Worm (Caenorhabditis elegans): Measurements from ENCODE around the gene glb-13.

The glb-13 gene

DNA sequence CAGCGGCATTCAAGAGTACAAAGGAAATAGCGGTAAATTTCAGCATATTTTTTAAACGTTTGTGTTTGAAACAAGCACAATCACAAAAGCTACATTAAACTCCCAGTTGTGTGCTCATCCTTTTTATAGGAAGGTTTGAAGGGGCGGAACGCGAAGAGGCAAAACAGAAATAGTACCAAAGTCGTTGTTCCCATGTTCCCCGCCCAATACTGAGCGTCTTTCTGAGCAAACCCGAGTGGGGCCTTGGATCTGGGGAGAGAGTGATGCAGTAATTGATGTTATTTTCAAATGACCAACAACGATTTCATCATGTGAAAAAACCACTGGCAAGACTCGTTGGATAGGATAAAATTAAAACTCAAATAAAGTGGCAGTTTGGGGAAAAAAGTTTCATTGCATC lies 36.9 kb downstream of the glb-13 start, which contains the start of gene zig-2:
TSS of gene zig-2 (minus strand) at position 101 of the 400 bp plus-strand sequence.
- no peak for TF ChIP-seq ceh-83 (GFP tag; optimal IDR thresholded peaks at IDR 0.05)
- no peak for TF ChIP-seq tbx-8 (GFP tag; optimal IDR thresholded peaks at IDR 0.05)
- TF ChIP-seq ceh-43 (GFP tag; optimal IDR thresholded peaks at IDR 0.05) = no peak
- TF ChIP-seq ceh-39 (tag; optimal IDR thresholded peaks at IDR 0.05) = no peak
- no peak for TF ChIP-seq nhr-2 (tag; optimal IDR thresholded peaks at IDR 0.05)

DNA sequence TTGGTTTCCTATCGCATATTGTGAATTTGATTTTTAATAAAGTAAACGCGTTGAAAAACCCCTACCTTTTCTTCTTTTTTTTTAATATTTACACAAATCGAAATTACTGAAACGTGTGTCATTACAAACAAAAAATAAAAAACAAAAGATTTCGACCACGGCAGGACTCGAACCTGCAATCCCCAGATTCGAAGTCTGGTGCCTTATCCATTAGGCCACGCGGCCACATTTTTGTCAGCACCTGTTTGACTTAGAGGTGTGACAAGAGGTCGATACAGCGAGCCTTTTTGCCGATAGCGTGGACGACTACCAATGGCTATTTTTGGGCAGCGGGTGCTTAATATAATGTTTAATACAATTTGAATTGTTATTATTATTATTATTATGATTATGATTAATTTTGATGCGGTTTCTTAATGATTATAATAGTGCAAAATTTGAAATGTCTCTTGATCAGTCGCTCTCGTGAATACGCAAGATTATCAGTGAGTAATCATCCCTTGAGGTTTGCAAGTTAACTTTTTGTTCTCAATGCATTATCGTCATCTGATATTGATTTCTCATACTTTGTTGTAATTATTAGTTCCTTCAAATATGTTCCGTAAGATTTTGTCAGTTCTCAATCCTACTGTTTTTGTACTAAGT lies 40.2 kb downstream of the glb-13 start, which contains the start of gene srd-44:
TSS of gene srd-44 (plus strand) at position 595 of the 645 bp plus-strand sequence.
- TF ChIP-seq tbx-8 (GFP tag; optimal IDR thresholded peaks at IDR 0.05) (no peak), mls-2 (tag; optimal IDR thresholded peaks at IDR 0.05) (no peak), M03D4.4 (tag; optimal IDR thresholded peaks at IDR 0.05) (peak; percentile 49), snpc-4 (tag; optimal IDR thresholded peaks at IDR 0.05) (no peak), lsy-2 (tag; optimal IDR thresholded peaks at IDR 0.05) (no peak), sptf-1 (tag; optimal IDR thresholded peaks at IDR 0.05) (no peak), ceh-83 (GFP tag; optimal IDR thresholded peaks at IDR 0.05) (peak; percentile 72), nhr-12 (tag; optimal IDR thresholded peaks at IDR 0.05) (no peak), ztf-11 (tag; optimal IDR thresholded peaks at IDR 0.05) (no peak), cnd-1 (tag; optimal IDR thresholded peaks at IDR 0.05) (peak; percentile 26), mep-1 (tag; optimal IDR thresholded peaks at IDR 0.05) (no peak), sem-2 (GFP tag; optimal IDR thresholded peaks at IDR 0.05) (peak; percentile 58), lin-32 (GFP tag; optimal IDR thresholded peaks at IDR 0.05) (no peak), bed-3 (GFP tag; optimal IDR thresholded peaks at IDR 0.05) (no peak)

ce11 chrX:12335808-12336207 lies 42.4 kb downstream of the glb-13 start, which contains the start of gene srd-48:
srd-48 (plus strand) TSS chrX:12336108.
- TF ChIP-seq nhr-237 (tag; optimal IDR thresholded peaks at IDR 0.05) (no peak), ceh-43 (GFP tag; optimal IDR thresholded peaks at IDR 0.05) (no peak), hlh-1 (tag; optimal IDR thresholded peaks at IDR 0.05) (no peak), unc-120 (tag; optimal IDR thresholded peaks at IDR 0.05; ENCODE audit: poor library complexity, severe bottlenecking) (no peak), blmp-1 (tag; optimal IDR thresholded peaks at IDR 0.05) (no peak), lsy-2 (tag; optimal IDR thresholded peaks at IDR 0.05) (no peak), tbx-8 (GFP tag; optimal IDR thresholded peaks at IDR 0.05) (no peak), nhr-28 (tag; optimal IDR thresholded peaks at IDR 0.05) (no peak), flh-1 (GFP tag; optimal IDR thresholded peaks at IDR 0.05) (no peak), mls-2 (tag; optimal IDR thresholded peaks at IDR 0.05) (no peak), ceh-39 (tag; optimal IDR thresholded peaks at IDR 0.05) (no peak), nhr-2 (tag; optimal IDR thresholded peaks at IDR 0.05) (no peak), pha-4 (tag; optimal IDR thresholded peaks at IDR 0.05) (no peak), sptf-1 (tag; optimal IDR thresholded peaks at IDR 0.05) (no peak), ztf-11 (tag; optimal IDR thresholded peaks at IDR 0.05) (no peak)

- TF ChIP-seq blmp-1 (tag; optimal IDR thresholded peaks at IDR 0.05) (no peak), elt-3 (tag; optimal IDR thresholded peaks at IDR 0.05) (no peak), unc-120 (tag; optimal IDR thresholded peaks at IDR 0.05; ENCODE audit: poor library complexity, severe bottlenecking) (no peak), snpc-4 (tag; optimal IDR thresholded peaks at IDR 0.05) (no peak), mep-1 (tag; optimal IDR thresholded peaks at IDR 0.05) (no peak), unc-39 (tag; optimal IDR thresholded peaks at IDR 0.05) (no peak), nhr-28 (tag; optimal IDR thresholded peaks at IDR 0.05) (no peak), M03D4.4 (tag; optimal IDR thresholded peaks at IDR 0.05) (no peak), nhr-237 (tag; optimal IDR thresholded peaks at IDR 0.05) (no peak), mls-2 (tag; optimal IDR thresholded peaks at IDR 0.05) (no peak), tbx-8 (GFP tag; optimal IDR thresholded peaks at IDR 0.05) (no peak)
Measured at ce11 chrX:12333479-12333878, 44.7 kb downstream of the glb-13 start, which contains the start of gene srd-47. srd-47 (plus strand) TSS chrX:12333642.

DNA sequence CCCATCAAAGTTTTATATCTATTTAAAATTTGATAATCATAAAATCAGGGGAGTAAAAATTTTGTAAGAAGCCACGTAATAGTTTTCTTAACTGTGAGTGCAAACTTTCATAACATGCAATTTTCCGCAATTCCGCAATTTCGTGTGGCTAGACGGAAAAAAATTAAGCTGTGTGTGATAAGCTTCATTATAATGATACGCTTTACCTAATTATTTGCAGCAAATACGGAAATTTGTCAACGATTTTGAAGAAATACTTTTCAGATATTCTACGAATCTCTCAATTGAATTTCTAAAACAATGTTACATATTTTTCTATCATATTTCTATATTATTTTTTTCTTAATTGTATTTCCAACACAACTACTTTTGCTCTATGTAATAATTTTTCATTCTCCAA lies 46.4 kb downstream of the glb-13 start, which contains the start of gene srd-46:
TSS of gene srd-46 (plus strand) at position 301 of the 400 bp plus-strand sequence.
- TF ChIP-seq nhr-28 (tag; optimal IDR thresholded peaks at IDR 0.05) = no peak
- no peak for TF ChIP-seq sptf-1 (tag; optimal IDR thresholded peaks at IDR 0.05)
- no peak for TF ChIP-seq unc-120 (tag; optimal IDR thresholded peaks at IDR 0.05; ENCODE audit: poor library complexity, severe bottlenecking)
- TF ChIP-seq mab-5 (tag; optimal IDR thresholded peaks at IDR 0.05) = no peak
- no peak for TF ChIP-seq ceh-83 (GFP tag; optimal IDR thresholded peaks at IDR 0.05)
- no peak for TF ChIP-seq flh-1 (GFP tag; optimal IDR thresholded peaks at IDR 0.05)
- no peak for TF ChIP-seq cnd-1 (tag; optimal IDR thresholded peaks at IDR 0.05)
- TF ChIP-seq lin-13 (tag; optimal IDR thresholded peaks at IDR 0.05) = no peak
- TF ChIP-seq elt-1 (tag; optimal IDR thresholded peaks at IDR 0.05; ENCODE audit: borderline replicate concordance, insufficient read depth) = no peak
- no peak for TF ChIP-seq nhr-237 (tag; optimal IDR thresholded peaks at IDR 0.05)
- TF ChIP-seq mep-1 (tag; optimal IDR thresholded peaks at IDR 0.05) = no peak
- no peak for TF ChIP-seq sem-2 (GFP tag; optimal IDR thresholded peaks at IDR 0.05)

All from whole organism, mixed stage, embryonic.